Worm (Caenorhabditis elegans) whole organism, mixed stage, embryonic: Measurements from ENCODE around the gene vps-45.

Source experiments
- M03D4.4 ChIP-seq: sonication (generic microtip); optimal IDR thresholded peaks from 2 replicates; lab custom pipeline; 2017; ENCODE audit warnings: mild to moderate bottlenecking, missing genetic modification characterization, missing compliant biosample characterization
- bed-3 ChIP-seq: fragments of 200-800 bp; sonication (Bioruptor generic); optimal IDR thresholded peaks from 3 replicates; lab custom pipeline; 2018; ENCODE audit warnings: mild to moderate bottlenecking, missing genetic modification characterization, moderate library complexity, missing compliant biosample characterization
- blmp-1 ChIP-seq: fragments of 150-350 bp; optimal IDR thresholded peaks from 2 replicates; lab custom pipeline; 2014; ENCODE audit warnings: missing biosample characterization, missing genetic modification characterization
- ceh-39 ChIP-seq: fragments of 150-350 bp; optimal IDR thresholded peaks from 2 replicates; lab custom pipeline; 2014; ENCODE audit warnings: missing biosample characterization, missing genetic modification characterization
- ceh-83 ChIP-seq: fragments of 200-800 bp; sonication (Bioruptor generic); optimal IDR thresholded peaks from 2 replicates; lab custom pipeline; 2018; ENCODE audit warnings: mild to moderate bottlenecking, missing genetic modification characterization, missing compliant biosample characterization
- ces-1 ChIP-seq: fragments of 150-350 bp; optimal IDR thresholded peaks from 2 replicates; lab custom pipeline; 2014; ENCODE audit warnings: missing biosample characterization, missing genetic modification reagents, missing genetic modification characterization
- cnd-1 ChIP-seq: fragments of 200-800 bp; sonication (Bioruptor generic); optimal IDR thresholded peaks from 2 replicates; lab custom pipeline; 2018; ENCODE audit warnings: mild to moderate bottlenecking, missing genetic modification characterization, missing compliant biosample characterization
- drap-1 ChIP-seq: fragments of 200-800 bp; sonication (Bioruptor generic); optimal IDR thresholded peaks from 3 replicates; lab custom pipeline; 2018; ENCODE audit warnings: mild to moderate bottlenecking, missing genetic modification characterization, missing compliant biosample characterization
- elt-1 ChIP-seq: sonication (generic microtip); optimal IDR thresholded peaks from 2 replicates; lab custom pipeline; 2017; ENCODE audit warnings: missing genetic modification characterization, mild to moderate bottlenecking, missing compliant biosample characterization, antibody characterized with exemption, moderate library complexity, borderline replicate concordance; ENCODE audit not compliant: insufficient read depth
- flh-1 ChIP-seq: fragments of 200-800 bp; sonication (Bioruptor generic); optimal IDR thresholded peaks from 2 replicates; lab custom pipeline; 2018; ENCODE audit warnings: mild to moderate bottlenecking, missing genetic modification characterization, moderate library complexity, missing compliant biosample characterization
- ham-2 ChIP-seq: fragments of 200-800 bp; sonication (Bioruptor generic); optimal IDR thresholded peaks from 2 replicates; lab custom pipeline; 2018; ENCODE audit warnings: mild to moderate bottlenecking, missing genetic modification characterization, missing compliant biosample characterization
- hlh-1 ChIP-seq: fragments of 150-350 bp; optimal IDR thresholded peaks from 2 replicates; lab custom pipeline; 2014; ENCODE audit warnings: missing biosample characterization, missing genetic modification reagents, missing genetic modification characterization
- lin-32 ChIP-seq: fragments of 200-800 bp; sonication (Bioruptor generic); optimal IDR thresholded peaks from 2 replicates; lab custom pipeline; 2018; ENCODE audit warnings: mild to moderate bottlenecking, missing genetic modification characterization, missing compliant biosample characterization
- lsy-2 ChIP-seq: fragments of 150-350 bp; optimal IDR thresholded peaks from 2 replicates; lab custom pipeline; 2014; ENCODE audit warnings: missing biosample characterization, missing genetic modification characterization
- mab-5 ChIP-seq: fragments of 150-350 bp; optimal IDR thresholded peaks from 2 replicates; lab custom pipeline; 2014; ENCODE audit warnings: missing biosample characterization, missing genetic modification characterization
- mep-1 ChIP-seq: fragments of 150-350 bp; optimal IDR thresholded peaks from 2 replicates; lab custom pipeline; 2017; ENCODE audit warnings: missing biosample characterization, missing genetic modification reagents, missing genetic modification characterization, inconsistent platforms
- nhr-12 ChIP-seq: fragments of 150-350 bp; optimal IDR thresholded peaks from 2 replicates; lab custom pipeline; 2014; ENCODE audit warnings: missing biosample characterization, missing genetic modification characterization
- nhr-2 ChIP-seq: fragments of 150-350 bp; optimal IDR thresholded peaks from 2 replicates; lab custom pipeline; 2014; ENCODE audit warnings: missing biosample characterization, missing genetic modification characterization
- nhr-28 ChIP-seq: fragments of 150-350 bp; optimal IDR thresholded peaks from 2 replicates; lab custom pipeline; 2014; ENCODE audit warnings: missing biosample characterization, missing genetic modification characterization
- nhr-76 ChIP-seq: sonication (generic microtip); optimal IDR thresholded peaks from 2 replicates; lab custom pipeline; 2017; ENCODE audit warnings: missing biosample characterization, missing genetic modification characterization
- pha-4 ChIP-seq: fragments of 150-350 bp; optimal IDR thresholded peaks from 2 replicates; lab custom pipeline; 2018; ENCODE audit warnings: missing biosample characterization, missing genetic modification reagents, missing genetic modification characterization
- sem-2 ChIP-seq: fragments of 200-800 bp; sonication (Bioruptor generic); optimal IDR thresholded peaks from 2 replicates; lab custom pipeline; 2018; ENCODE audit warnings: mild to moderate bottlenecking, missing genetic modification characterization, missing compliant biosample characterization
- snpc-4 ChIP-seq: fragments of 150-350 bp; optimal IDR thresholded peaks from 2 replicates; lab custom pipeline; 2014; ENCODE audit warnings: missing biosample characterization, missing genetic modification characterization
- sptf-1 ChIP-seq: sonication (generic microtip); optimal IDR thresholded peaks from 2 replicates; lab custom pipeline; 2017; ENCODE audit warnings: mild to moderate bottlenecking, missing genetic modification characterization, moderate library complexity, missing compliant biosample characterization
- tbx-8 ChIP-seq: fragments of 200-800 bp; sonication (Bioruptor generic); optimal IDR thresholded peaks from 2 replicates; lab custom pipeline; 2018; ENCODE audit warnings: mild to moderate bottlenecking, missing genetic modification characterization, moderate library complexity, missing compliant biosample characterization
- unc-120 ChIP-seq: sonication (generic microtip); optimal IDR thresholded peaks from 2 replicates; lab custom pipeline; 2017; ENCODE audit warnings: missing genetic modification characterization, missing compliant biosample characterization; ENCODE audit not compliant: poor library complexity, severe bottlenecking
- unc-39 ChIP-seq: fragments of 150-350 bp; optimal IDR thresholded peaks from 2 replicates; lab custom pipeline; 2014; ENCODE audit warnings: missing biosample characterization, missing genetic modification characterization
- unc-62 ChIP-seq: fragments of 150-350 bp; optimal IDR thresholded peaks from 2 replicates; lab custom pipeline; 2014; ENCODE audit warnings: missing biosample characterization, missing genetic modification reagents, missing genetic modification characterization
- zip-8 ChIP-seq: fragments of 150-350 bp; optimal IDR thresholded peaks from 2 replicates; lab custom pipeline; 2014; ENCODE audit warnings: missing biosample characterization, missing genetic modification characterization
- ztf-11 ChIP-seq: fragments of 150-350 bp; optimal IDR thresholded peaks from 2 replicates; lab custom pipeline; 2014; ENCODE audit warnings: missing biosample characterization, missing genetic modification characterization

Gene vps-45

DNA sequence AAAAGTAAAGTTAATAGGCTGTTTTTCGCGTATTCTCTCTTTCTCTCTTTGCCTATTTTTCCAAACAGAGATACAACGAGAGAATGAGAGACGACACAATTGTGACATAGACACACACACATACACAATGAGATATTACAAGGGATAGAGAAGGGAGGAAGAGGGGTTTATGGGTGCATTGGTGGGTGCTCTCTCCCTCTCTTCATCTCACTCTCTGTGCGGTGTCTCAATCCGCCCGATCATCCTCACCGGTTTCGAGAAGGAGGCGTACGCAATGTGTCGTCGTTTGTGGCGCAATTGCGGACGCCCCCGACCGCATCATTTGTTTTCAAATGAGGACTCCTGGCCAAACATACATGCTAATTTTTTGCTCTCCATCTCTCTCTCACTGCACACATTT, 25.2 kb downstream of the vps-45 start (continued):
- no peak for TF ChIP-seq snpc-4

DNA sequence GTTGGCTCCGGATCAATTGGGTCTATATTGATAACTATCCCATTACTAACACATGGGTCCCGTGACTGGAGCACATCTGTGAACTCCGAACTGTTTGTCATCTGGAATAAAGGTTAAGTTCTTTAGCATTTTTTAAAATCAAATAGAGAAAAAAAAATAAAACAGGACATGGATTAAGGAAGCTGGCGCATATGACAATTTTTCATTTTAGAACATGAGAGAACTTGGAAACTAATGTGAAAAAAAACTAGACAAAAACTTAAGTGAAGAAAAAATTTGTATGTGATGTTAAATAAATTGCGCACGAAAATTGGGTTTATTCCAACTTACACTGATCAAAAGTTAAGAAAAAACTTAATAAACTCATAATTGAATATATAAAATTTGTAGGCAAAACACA, 25.9 kb downstream of the vps-45 start, which contains the start of gene sms-2:
sms-2 (minus strand) TSS at position 101 of the 400 bp plus-strand sequence.
- TF ChIP-seq unc-120 (tag; lab: Kevin White, UChicago) (no peak), M03D4.4 (tag; lab: Kevin White, UChicago) (no peak), sptf-1 (no peak), lsy-2 (no peak), nhr-12 (tag; lab: Kevin White, UChicago) (no peak), flh-1 (GFP tag; lab: Kevin White, UChicago) (no peak)
- TF ChIP-seq, all 35 proteins: peak for 0

DNA sequence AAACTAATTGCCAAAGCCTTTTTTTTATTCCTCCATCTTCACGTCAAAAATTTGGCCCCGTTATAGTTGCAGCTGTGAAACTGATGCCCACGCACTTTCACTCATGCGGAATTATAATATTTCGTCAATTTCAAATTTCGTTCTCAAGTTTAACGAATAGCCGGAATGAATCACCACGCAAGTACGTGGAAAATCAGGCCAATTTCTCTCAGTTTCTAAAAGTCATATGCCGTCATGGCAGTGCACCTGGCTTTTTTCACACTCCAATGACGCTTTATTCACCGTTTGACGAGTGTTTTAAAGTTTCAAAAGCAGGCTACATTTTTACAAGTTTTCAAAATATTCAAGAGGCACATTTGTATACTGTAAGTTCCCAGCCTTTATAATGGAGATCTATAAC, 26.8 kb downstream of the vps-45 start:
- no peak for TF ChIP-seq nhr-76 (tag; lab: Kevin White, UChicago)
- no peak for TF ChIP-seq nhr-2 (tag; lab: Kevin White, UChicago)
- no peak for TF ChIP-seq unc-39 (tag; lab: Kevin White, UChicago)
- no peak for TF ChIP-seq sptf-1

DNA sequence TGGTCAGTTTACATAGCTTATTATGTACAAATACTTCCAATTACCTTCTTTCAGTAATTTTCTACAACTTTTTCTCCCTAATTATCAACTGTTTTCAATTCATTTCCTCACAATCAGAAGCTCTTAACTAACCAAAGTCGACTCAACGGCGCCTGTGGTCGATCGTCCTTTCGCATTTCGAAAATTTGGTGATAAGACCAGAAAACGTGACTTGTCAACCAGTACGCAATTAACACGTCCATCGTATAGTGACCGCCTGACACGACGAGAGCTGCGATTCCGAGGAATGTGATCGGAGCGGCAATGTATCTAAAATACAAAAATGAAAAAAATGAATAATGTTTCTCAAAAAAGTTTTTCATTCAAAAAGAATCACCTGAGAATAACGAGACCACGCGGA, 29.0 kb downstream of the vps-45 start:
- TF ChIP-seq blmp-1 (tag; lab: Kevin White, UChicago), result no peak
- TF ChIP-seq unc-39 (tag; lab: Kevin White, UChicago), result no peak
- no peak for TF ChIP-seq snpc-4
- TF ChIP-seq nhr-12 (tag; lab: Kevin White, UChicago), result no peak
- TF ChIP-seq sem-2 (GFP tag; lab: Kevin White, UChicago), result no peak
- no peak for TF ChIP-seq unc-120 (tag; lab: Kevin White, UChicago)
- no peak for TF ChIP-seq nhr-76 (tag; lab: Kevin White, UChicago)
- no peak for TF ChIP-seq ceh-39 (tag; lab: Kevin White, UChicago)
- no peak for TF ChIP-seq mab-5 (tag; lab: Kevin White, UChicago)
- TF ChIP-seq sptf-1, result no peak
- no peak for TF ChIP-seq nhr-28 (tag; lab: Kevin White, UChicago)
- no peak for TF ChIP-seq lsy-2
- TF ChIP-seq lin-32 (GFP tag; lab: Kevin White, UChicago), result no peak
- TF ChIP-seq elt-1 (tag; lab: Kevin White, UChicago), result no peak
- no peak for TF ChIP-seq ceh-83 (GFP tag; lab: Kevin White, UChicago)
- no peak for TF ChIP-seq bed-3
- TF ChIP-seq, all 35 proteins: peak for 0

DNA sequence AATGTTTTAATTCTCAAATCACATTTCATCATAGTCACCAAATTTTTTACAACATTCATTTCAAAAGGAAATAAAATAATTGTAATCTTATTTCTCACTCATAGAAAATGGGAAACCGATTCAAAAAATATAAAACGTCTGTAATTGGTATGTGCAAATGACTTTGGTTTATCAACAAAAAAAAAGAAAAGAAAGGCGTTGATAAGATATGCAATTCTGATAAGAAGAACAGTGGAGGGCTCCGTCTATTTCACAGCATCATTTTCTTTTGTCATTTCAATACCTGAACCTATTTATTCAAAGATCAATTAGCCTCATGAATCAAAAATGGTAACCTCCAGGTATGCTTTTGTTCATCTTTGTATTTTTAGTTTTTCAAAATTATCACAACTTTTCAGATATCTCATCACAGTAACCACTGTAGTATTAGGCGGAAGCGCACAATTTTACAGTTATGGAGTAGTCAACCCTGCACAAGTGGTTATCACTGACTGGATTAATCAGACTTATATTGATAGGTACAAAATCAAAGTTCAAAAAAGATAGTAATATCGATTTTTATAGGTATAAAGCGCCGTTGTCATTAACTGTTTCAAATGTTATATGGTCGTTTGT, 36.3 kb downstream of the vps-45 start, which contains the start of gene F53H8.3:
F53H8.3 (plus strand) TSS at position 275 of the 615 bp plus-strand sequence.
- TF ChIP-seq lsy-2 (no peak), cnd-1 (tag; lab: Kevin White, UChicago) (no peak), nhr-28 (tag; lab: Kevin White, UChicago) (no peak), mab-5 (tag; lab: Kevin White, UChicago) (no peak), ces-1 (GFP tag; lab: Kevin White, UChicago) (no peak), drap-1 (no peak), tbx-8 (GFP tag; lab: Kevin White, UChicago) (no peak), pha-4 (tag; lab: Kevin White, UChicago) (no peak), ham-2 (GFP tag; lab: Kevin White, UChicago) (no peak)

DNA sequence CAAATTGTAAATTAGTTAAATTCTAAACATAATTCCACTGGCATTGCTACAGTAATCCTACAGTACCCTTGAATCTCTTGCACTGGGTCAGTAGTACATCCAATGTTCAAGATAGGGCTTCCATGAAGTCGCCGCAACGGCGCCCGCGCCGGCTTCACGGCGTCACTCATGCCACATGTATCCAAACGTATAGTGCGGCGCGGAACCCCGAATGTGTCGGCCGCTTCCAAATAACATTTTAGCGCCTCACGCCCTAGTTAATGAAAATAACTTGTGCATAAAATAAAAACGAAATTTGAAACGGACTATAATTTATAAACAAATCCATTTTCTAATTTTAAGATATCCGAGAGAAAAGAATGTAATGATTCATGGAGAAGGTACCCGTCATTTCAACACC, 38.6 kb downstream of the vps-45 start:
- no peak for TF ChIP-seq ztf-11
- TF ChIP-seq nhr-76 (tag; lab: Kevin White, UChicago), result no peak
- no peak for TF ChIP-seq pha-4 (tag; lab: Kevin White, UChicago)
- no peak for TF ChIP-seq bed-3
- no peak for TF ChIP-seq mab-5 (tag; lab: Kevin White, UChicago)
- TF ChIP-seq zip-8 (tag; lab: Kevin White, UChicago), result no peak
- no peak for TF ChIP-seq unc-62 (GFP tag; lab: Kevin White, UChicago)
- no peak for TF ChIP-seq ceh-83 (GFP tag; lab: Kevin White, UChicago)
- TF ChIP-seq nhr-2 (tag; lab: Kevin White, UChicago), result no peak
- no peak for TF ChIP-seq ceh-39 (tag; lab: Kevin White, UChicago)
- no peak for TF ChIP-seq unc-120 (tag; lab: Kevin White, UChicago)
- TF ChIP-seq elt-1 (tag; lab: Kevin White, UChicago), result no peak
- no peak for TF ChIP-seq unc-39 (tag; lab: Kevin White, UChicago)
- no peak for TF ChIP-seq lin-32 (GFP tag; lab: Kevin White, UChicago)
- no peak for TF ChIP-seq nhr-12 (tag; lab: Kevin White, UChicago)
- no peak for TF ChIP-seq drap-1
- TF ChIP-seq mep-1 (tag; lab: Kevin White, UChicago), result no peak
- no peak for TF ChIP-seq hlh-1 (tag; lab: Kevin White, UChicago)
